Worm (Caenorhabditis elegans): ENCODE data around the gene D1005.10.

D1005.10 gene

ce11 chrX:1480564-1480963 lies 5.4 kb downstream of the D1005.10 start:
- TF ChIP-seq ztf-29 (GFP tag; IDR thresholded peaks at IDR 0.05) (no peak), klf-2 (GFP tag; conservative IDR thresholded peaks at IDR 0.05) (no peak), ztf-23 (GFP tag; IDR thresholded peaks at IDR 0.05) (no peak), T22C8.4 (GFP tag; IDR thresholded peaks at IDR 0.05) (no peak), flt-1 (GFP tag; IDR thresholded peaks at IDR 0.05) (no peak), cog-1 (tag; optimal IDR thresholded peaks at IDR 0.05) (no peak), med-1 (GFP tag; optimal IDR thresholded peaks at IDR 0.05; ENCODE audit: insufficient read depth) (no peak)

ce11 chrX:1479637-1480036 lies 6.3 kb downstream of the D1005.10 start:
- TF ChIP-seq klf-2 (GFP tag; conservative IDR thresholded peaks at IDR 0.05) = no peak
- no peak for TF ChIP-seq cog-1 (tag; optimal IDR thresholded peaks at IDR 0.05)
- TF ChIP-seq med-1 (GFP tag; optimal IDR thresholded peaks at IDR 0.05; ENCODE audit: insufficient read depth) = no peak
- TF ChIP-seq flt-1 (GFP tag; IDR thresholded peaks at IDR 0.05) = no peak
- no peak for TF ChIP-seq T22C8.4 (GFP tag; IDR thresholded peaks at IDR 0.05)
- no peak for TF ChIP-seq ztf-23 (GFP tag; IDR thresholded peaks at IDR 0.05)
- TF ChIP-seq tab-1 (GFP tag; IDR thresholded peaks at IDR 0.05) = no peak
- TF ChIP-seq ztf-29 (GFP tag; IDR thresholded peaks at IDR 0.05) = no peak
- no peak for TF ChIP-seq ref-1 (GFP tag; conservative IDR thresholded peaks at IDR 0.05)

ce11 chrX:1479190-1479589 lies 6.8 kb downstream of the D1005.10 start, which contains the start of gene acly-1:
Gene acly-1 (plus strand): TSS chrX:1479542.
- TF ChIP-seq ztf-23 (GFP tag; IDR thresholded peaks at IDR 0.05) (no peak), cog-1 (tag; optimal IDR thresholded peaks at IDR 0.05) (no peak), ztf-29 (GFP tag; IDR thresholded peaks at IDR 0.05) (no peak), tab-1 (GFP tag; IDR thresholded peaks at IDR 0.05) (no peak), med-1 (GFP tag; optimal IDR thresholded peaks at IDR 0.05; ENCODE audit: insufficient read depth) (no peak), ref-1 (GFP tag; conservative IDR thresholded peaks at IDR 0.05) (no peak), flt-1 (GFP tag; IDR thresholded peaks at IDR 0.05) (no peak), T22C8.4 (GFP tag; IDR thresholded peaks at IDR 0.05) (no peak), klf-2 (GFP tag; conservative IDR thresholded peaks at IDR 0.05) (no peak)

ce11 chrX:1478569-1478968 lies 7.4 kb downstream of the D1005.10 start:
- no peak for TF ChIP-seq cog-1 (tag; optimal IDR thresholded peaks at IDR 0.05)
- TF ChIP-seq klf-2 (GFP tag; conservative IDR thresholded peaks at IDR 0.05) = no peak
- TF ChIP-seq T22C8.4 (GFP tag; IDR thresholded peaks at IDR 0.05) = no peak
- no peak for TF ChIP-seq ref-1 (GFP tag; conservative IDR thresholded peaks at IDR 0.05)
- no peak for TF ChIP-seq ztf-23 (GFP tag; IDR thresholded peaks at IDR 0.05)
- TF ChIP-seq ztf-29 (GFP tag; IDR thresholded peaks at IDR 0.05) = no peak
- TF ChIP-seq flt-1 (GFP tag; IDR thresholded peaks at IDR 0.05) = no peak
- no peak for TF ChIP-seq tab-1 (GFP tag; IDR thresholded peaks at IDR 0.05)
- TF ChIP-seq med-1 (GFP tag; optimal IDR thresholded peaks at IDR 0.05; ENCODE audit: insufficient read depth) = no peak

ce11 chrX:1477932-1478331 lies 8.1 kb downstream of the D1005.10 start:
- TF ChIP-seq klf-2 (GFP tag; conservative IDR thresholded peaks at IDR 0.05) (no peak), ztf-23 (GFP tag; IDR thresholded peaks at IDR 0.05) (no peak), ref-1 (GFP tag; conservative IDR thresholded peaks at IDR 0.05) (no peak), tab-1 (GFP tag; IDR thresholded peaks at IDR 0.05) (no peak), ztf-29 (GFP tag; IDR thresholded peaks at IDR 0.05) (no peak), cog-1 (tag; optimal IDR thresholded peaks at IDR 0.05) (no peak), flt-1 (GFP tag; IDR thresholded peaks at IDR 0.05) (no peak), T22C8.4 (GFP tag; IDR thresholded peaks at IDR 0.05) (no peak), med-1 (GFP tag; optimal IDR thresholded peaks at IDR 0.05; ENCODE audit: insufficient read depth) (no peak)

ce11 chrX:1476005-1476404 lies 10.0 kb downstream of the D1005.10 start:
- TF ChIP-seq cog-1 (tag; optimal IDR thresholded peaks at IDR 0.05) = no peak
- no peak for TF ChIP-seq ztf-29 (GFP tag; IDR thresholded peaks at IDR 0.05)
- TF ChIP-seq klf-2 (GFP tag; conservative IDR thresholded peaks at IDR 0.05) = no peak
- TF ChIP-seq tab-1 (GFP tag; IDR thresholded peaks at IDR 0.05) = no peak
- TF ChIP-seq T22C8.4 (GFP tag; IDR thresholded peaks at IDR 0.05) = no peak
- no peak for TF ChIP-seq ztf-23 (GFP tag; IDR thresholded peaks at IDR 0.05)
- TF ChIP-seq ref-1 (GFP tag; conservative IDR thresholded peaks at IDR 0.05) = no peak
- no peak for TF ChIP-seq flt-1 (GFP tag; IDR thresholded peaks at IDR 0.05)
- TF ChIP-seq med-1 (GFP tag; optimal IDR thresholded peaks at IDR 0.05; ENCODE audit: insufficient read depth) = no peak

ce11 chrX:1473794-1474193 lies 12.2 kb downstream of the D1005.10 start:
- no peak for TF ChIP-seq klf-2 (GFP tag; conservative IDR thresholded peaks at IDR 0.05)
- TF ChIP-seq cog-1 (tag; optimal IDR thresholded peaks at IDR 0.05) = no peak
- TF ChIP-seq T22C8.4 (GFP tag; IDR thresholded peaks at IDR 0.05) = no peak
- TF ChIP-seq ztf-29 (GFP tag; IDR thresholded peaks at IDR 0.05) = no peak
- TF ChIP-seq tab-1 (GFP tag; IDR thresholded peaks at IDR 0.05) = no peak
- TF ChIP-seq flt-1 (GFP tag; IDR thresholded peaks at IDR 0.05) = no peak
- no peak for TF ChIP-seq med-1 (GFP tag; optimal IDR thresholded peaks at IDR 0.05; ENCODE audit: insufficient read depth)
- no peak for TF ChIP-seq ref-1 (GFP tag; conservative IDR thresholded peaks at IDR 0.05)
- TF ChIP-seq ztf-23 (GFP tag; IDR thresholded peaks at IDR 0.05) = no peak

ce11 chrX:1472880-1473279 lies 13.1 kb downstream of the D1005.10 start, which contains the start of gene D1005.5:
Gene D1005.5 (minus strand): TSS chrX:1472980.
- TF ChIP-seq flt-1 (GFP tag; IDR thresholded peaks at IDR 0.05) = no peak
- TF ChIP-seq klf-2 (GFP tag; conservative IDR thresholded peaks at IDR 0.05) = no peak
- no peak for TF ChIP-seq ztf-29 (GFP tag; IDR thresholded peaks at IDR 0.05)
- no peak for TF ChIP-seq cog-1 (tag; optimal IDR thresholded peaks at IDR 0.05)
- no peak for TF ChIP-seq ref-1 (GFP tag; conservative IDR thresholded peaks at IDR 0.05)
- no peak for TF ChIP-seq ztf-23 (GFP tag; IDR thresholded peaks at IDR 0.05)
- TF ChIP-seq tab-1 (GFP tag; IDR thresholded peaks at IDR 0.05) = no peak
- no peak for TF ChIP-seq T22C8.4 (GFP tag; IDR thresholded peaks at IDR 0.05)
- TF ChIP-seq med-1 (GFP tag; optimal IDR thresholded peaks at IDR 0.05; ENCODE audit: insufficient read depth) = no peak

- TF ChIP-seq ztf-23 (GFP tag; IDR thresholded peaks at IDR 0.05) (no peak), klf-2 (GFP tag; conservative IDR thresholded peaks at IDR 0.05) (0 out of 2 replicates have a peak, but pooled peaks have one; percentile 20)
Observed at ce11 chrX:1471232-1471631, 14.8 kb downstream of the D1005.10 start.

- no peak for TF ChIP-seq ztf-23 (GFP tag; IDR thresholded peaks at IDR 0.05)
- no peak for TF ChIP-seq cog-1 (tag; optimal IDR thresholded peaks at IDR 0.05)
Observed at ce11 chrX:1468057-1468456, 17.9 kb downstream of the D1005.10 start.

Measured in whole organism, midembryonic.